Fruit fly (Drosophila melanogaster) whole organism, prepupa: Measurements from ENCODE around the gene CG33271.

Source experiments
- CG11294 ChIP-seq: fragments of 200-800 bp; sonication (Bioruptor generic); IDR thresholded peaks from 2 replicates; pipeline ENCODE4 v1.3.6; 2022; ENCODE audit warnings: missing biosample characterization, missing genetic modification characterization
- CG6163 ChIP-seq: fragments of 200-800 bp; sonication (Bioruptor generic); IDR thresholded peaks from 3 replicates; pipeline ENCODE4 v1.3.6; 2022; ENCODE audit warnings: missing biosample characterization, missing genetic modification characterization
- CG6854 ChIP-seq: fragments of 200-800 bp; sonication (Bioruptor generic); optimal IDR thresholded peaks from 2 replicates; lab custom pipeline; 2017; ENCODE audit warnings: missing biosample characterization, mild to moderate bottlenecking, missing genetic modification characterization
- CG7368 ChIP-seq: fragments of 200-800 bp; sonication (Bioruptor generic); optimal IDR thresholded peaks from 3 replicates; lab custom pipeline; 2016; ENCODE audit warnings: missing biosample characterization, missing genetic modification characterization
- Eip93F ChIP-seq: fragments of 200-800 bp; sonication (Bioruptor generic); optimal IDR thresholded peaks from 2 replicates; lab custom pipeline; 2016; ENCODE audit warnings: missing biosample characterization, mild to moderate bottlenecking, missing genetic modification characterization
- Ets21C ChIP-seq: fragments of 200-800 bp; sonication (Bioruptor generic); optimal IDR thresholded peaks from 3 replicates; lab custom pipeline; 2016; ENCODE audit warnings: missing biosample characterization, missing genetic modification characterization
- Gug ChIP-seq: fragments of 200-800 bp; sonication (Bioruptor generic); IDR thresholded peaks from 2 replicates; pipeline ENCODE4 v1.3.6; 2022; ENCODE audit warnings: missing biosample characterization, missing genetic modification characterization
- Hr38 ChIP-seq: sonication (Bioruptor generic); optimal IDR thresholded peaks from 2 replicates; lab custom pipeline; 2016; ENCODE audit warnings: missing biosample characterization, missing genetic modification characterization
- vri ChIP-seq: fragments of 200-800 bp; sonication (Bioruptor generic); optimal IDR thresholded peaks from 3 replicates; lab custom pipeline; 2016; ENCODE audit warnings: missing biosample characterization, mild to moderate bottlenecking, missing genetic modification characterization

DNA sequence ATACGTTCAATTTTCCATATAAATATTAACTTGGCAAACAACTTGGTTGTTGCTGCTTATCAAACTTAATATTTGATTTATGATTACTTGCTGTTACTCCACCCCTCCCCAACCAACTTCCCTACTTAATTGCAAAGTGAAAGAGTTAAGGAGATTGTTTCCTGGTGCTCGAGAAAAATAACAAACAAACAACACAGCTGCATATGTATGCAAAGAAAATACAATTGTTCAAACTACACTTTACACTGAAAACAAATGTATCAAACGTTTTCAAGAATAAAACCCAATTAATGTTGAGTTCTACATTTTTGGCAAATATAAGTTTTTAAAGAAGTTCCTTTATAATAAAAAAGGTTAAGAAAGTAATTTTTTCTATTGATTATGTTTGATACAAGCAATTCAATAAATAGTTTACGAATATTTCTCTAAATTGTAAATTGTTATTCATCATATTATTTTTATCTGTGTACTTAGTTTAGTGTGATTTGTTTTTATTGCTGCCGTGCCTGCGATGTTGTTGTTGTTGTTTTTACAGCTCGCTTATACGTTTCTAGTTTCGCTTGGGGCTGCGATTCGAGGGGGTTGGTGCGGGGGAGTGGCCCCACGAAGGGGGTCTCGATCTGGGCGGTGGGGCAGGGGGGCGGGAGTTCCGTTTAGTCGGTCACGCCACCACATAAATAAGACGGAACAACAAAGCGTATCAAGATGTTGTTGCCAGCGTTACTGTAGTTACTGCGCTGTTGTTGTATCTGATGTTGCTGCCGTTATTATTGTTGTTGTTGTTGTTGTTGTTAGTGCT lies 21.4 kb downstream of the CG33271 start:
- TF ChIP-seq Ets21C (GFP tag; lab: Kevin White, UChicago) (no peak), CG6163 (GFP tag; lab: Robert Waterston, UW) (0 out of 3 replicates have a peak, but pooled peaks have one; percentile 11), Eip93F (GFP tag; lab: Kevin White, UChicago) (no peak), CG6854 (GFP tag; lab: Kevin White, UChicago) (no peak), CG7368 (GFP tag; lab: Kevin White, UChicago) (peak; percentile 17), vri (no peak), Gug (no peak; the same call in none of the 2 replicates), CG11294 (GFP tag; lab: Robert Waterston, UW) (no peak; the same call in 1 of the 2 replicates), Hr38 (no peak)
